Worm (Caenorhabditis elegans) whole organism, L1 larva: ENCODE data around the gene cpr-1.

Experiments used
- Y116A8C.19 ChIP-seq: sonication (generic microtip); optimal IDR thresholded peaks from 2 replicates; lab custom pipeline; 2016; ENCODE audit warnings: missing compliant biosample characterization, missing genetic modification characterization, borderline replicate concordance
- ama-1 ChIP-seq: fragments of 150-350 bp; optimal IDR thresholded peaks from 2 replicates; lab custom pipeline; 2014
- blmp-1 ChIP-seq: fragments of 150-350 bp; optimal IDR thresholded peaks from 2 replicates; lab custom pipeline; 2014; ENCODE audit warnings: missing biosample characterization, missing genetic modification characterization
- ceh-63 ChIP-seq: fragments of 200-800 bp; sonication (Bioruptor generic); optimal IDR thresholded peaks from 2 replicates; lab custom pipeline; 2018; ENCODE audit warnings: mild to moderate bottlenecking, missing genetic modification characterization, missing compliant biosample characterization
- ceh-82 ChIP-seq, 3 experiments: fragments of 150-350 bp in 1 of 3; sonication (generic microtip) in 2 of 3; optimal IDR thresholded peaks; 2 replicates each; lab custom pipeline; 2014 to 2017; ENCODE audit warnings: missing biosample characterization in 3 of 3, missing genetic modification characterization in 3 of 3
- ceh-90 ChIP-seq: sonication (generic microtip); optimal IDR thresholded peaks from 2 replicates; lab custom pipeline; 2016; ENCODE audit warnings: missing genetic modification characterization, missing compliant biosample characterization
- dpl-1 ChIP-seq, 3 experiments: fragments of 150-350 bp in 2 of 3; sonication (generic microtip) in 1 of 3; optimal IDR thresholded peaks; 2 replicates each; lab custom pipeline; 2014 to 2017; ENCODE audit warnings: missing biosample characterization in 3 of 3, missing genetic modification characterization in 3 of 3, missing genetic modification reagents in 3 of 3
- efl-1 ChIP-seq, 4 experiments: fragments of 150-350 bp; optimal IDR thresholded peaks in 3 of 4; peaks in 1 of 4; 1 replicate in 1 of 4; 2 replicates in 3 of 4; lab custom pipeline; 2014; ENCODE audit warnings: missing biosample characterization in 2 of 4, missing genetic modification characterization in 2 of 4, missing genetic modification reagents in 2 of 4
- egl-13 ChIP-seq: sonication (generic microtip); optimal IDR thresholded peaks from 2 replicates; lab custom pipeline; 2016; ENCODE audit warnings: missing genotype, missing genetic modification reagents, missing genetic modification characterization, missing compliant biosample characterization
- elt-3 ChIP-seq, 6 experiments: fragments of 150-350 bp in 1 of 6; sonication (generic microtip); optimal IDR thresholded peaks; 2 replicates each; lab custom pipeline; 2017 to 2018; ENCODE audit warnings: missing biosample characterization in 6 of 6, missing genetic modification characterization in 6 of 6, inconsistent platforms in 1 of 6
- ets-5 ChIP-seq: fragments of 200-800 bp; sonication (Bioruptor generic); IDR thresholded peaks from 2 replicates; pipeline ENCODE4 v1.3.6; 2022; ENCODE audit warnings: missing genetic modification characterization, missing compliant biosample characterization
- fkh-10 ChIP-seq: sonication (generic microtip); optimal IDR thresholded peaks from 2 replicates; lab custom pipeline; 2017; ENCODE audit warnings: missing biosample characterization, missing genetic modification reagents, missing genetic modification characterization
- fkh-4 ChIP-seq: sonication (generic microtip); optimal IDR thresholded peaks from 2 replicates; lab custom pipeline; 2016; ENCODE audit warnings: missing compliant biosample characterization, missing genetic modification characterization, borderline replicate concordance
- fkh-8 ChIP-seq: sonication (generic microtip); optimal IDR thresholded peaks from 2 replicates; lab custom pipeline; 2016; ENCODE audit warnings: mild to moderate bottlenecking, missing genetic modification characterization, missing compliant biosample characterization
- grh-1 ChIP-seq: fragments of 200-800 bp; sonication (Bioruptor generic); IDR thresholded peaks from 2 replicates; pipeline ENCODE4 v1.3.6; 2022; ENCODE audit warnings: missing genetic modification reagents, missing genetic modification characterization, missing compliant biosample characterization
- hlh-17 ChIP-seq: fragments of 200-800 bp; sonication (Bioruptor generic); optimal IDR thresholded peaks from 2 replicates; lab custom pipeline; 2018; ENCODE audit warnings: missing genetic modification characterization, mild to moderate bottlenecking, missing compliant biosample characterization, moderate library complexity, borderline replicate concordance
- irx-1 ChIP-seq: sonication (generic microtip); optimal IDR thresholded peaks from 2 replicates; lab custom pipeline; 2016; ENCODE audit warnings: missing genetic modification characterization, missing compliant biosample characterization
- lin-14 ChIP-seq: fragments of 200-800 bp; sonication (Bioruptor generic); optimal IDR thresholded peaks from 2 replicates; lab custom pipeline; 2018; ENCODE audit warnings: mild to moderate bottlenecking, missing genetic modification characterization, moderate library complexity, missing compliant biosample characterization
- lin-15B ChIP-seq: fragments of 150-350 bp; sonication (generic microtip); optimal IDR thresholded peaks from 3 replicates; lab custom pipeline; 2014; ENCODE audit warnings: missing biosample characterization, missing genetic modification characterization
- lin-35 ChIP-seq, 2 experiments: fragments of 150-350 bp; optimal IDR thresholded peaks; 2 replicates each; lab custom pipeline; 2014; ENCODE audit warnings: missing biosample characterization in 2 of 2, missing genetic modification characterization in 2 of 2, missing genetic modification reagents in 2 of 2
- lin-39 ChIP-seq: fragments of 150-350 bp; optimal IDR thresholded peaks from 2 replicates; lab custom pipeline; 2014; ENCODE audit warnings: missing biosample characterization, missing genetic modification reagents, missing genetic modification characterization
- lir-3 ChIP-seq: sonication (generic microtip); optimal IDR thresholded peaks from 2 replicates; lab custom pipeline; 2016; ENCODE audit warnings: mild to moderate bottlenecking, missing genetic modification characterization, moderate library complexity, missing compliant biosample characterization; ENCODE audit not compliant: poor library complexity
- lsy-2 ChIP-seq, 2 experiments: fragments of 150-350 bp; optimal IDR thresholded peaks; 2 replicates each; lab custom pipeline; 2014; ENCODE audit warnings: missing biosample characterization in 2 of 2, missing genetic modification characterization in 2 of 2
- mab-9 ChIP-seq: fragments of 200-800 bp; sonication (Bioruptor generic); IDR thresholded peaks from 2 replicates; pipeline ENCODE4 v1.3.6; 2022; ENCODE audit warnings: missing genetic modification reagents, missing genetic modification characterization, missing compliant biosample characterization
- mdl-1 ChIP-seq, 2 experiments: fragments of 150-350 bp; optimal IDR thresholded peaks; 2 replicates each; lab custom pipeline; 2014 to 2017; ENCODE audit warnings: missing biosample characterization in 2 of 2, missing genetic modification characterization in 2 of 2, inconsistent platforms in 1 of 2
- mef-2 ChIP-seq: fragments of 150-350 bp; optimal IDR thresholded peaks from 2 replicates; lab custom pipeline; 2014; ENCODE audit warnings: missing biosample characterization, missing genetic modification characterization
- mep-1 ChIP-seq: fragments of 150-350 bp; optimal IDR thresholded peaks from 2 replicates; lab custom pipeline; 2014; ENCODE audit warnings: missing biosample characterization, missing genetic modification characterization
- nhr-11 ChIP-seq: fragments of 150-350 bp; optimal IDR thresholded peaks from 2 replicates; lab custom pipeline; 2014; ENCODE audit warnings: missing biosample characterization, missing genetic modification characterization
- nhr-237 ChIP-seq: fragments of 150-350 bp; optimal IDR thresholded peaks from 2 replicates; lab custom pipeline; 2014; ENCODE audit warnings: missing biosample characterization, missing genetic modification characterization
- nhr-71 ChIP-seq: sonication (generic microtip); optimal IDR thresholded peaks from 2 replicates; lab custom pipeline; 2016; ENCODE audit warnings: mild to moderate bottlenecking, missing genetic modification characterization, moderate library complexity, missing compliant biosample characterization
- pax-3 ChIP-seq: fragments of 200-800 bp; sonication (Bioruptor generic); optimal IDR thresholded peaks from 2 replicates; lab custom pipeline; 2018; ENCODE audit warnings: mild to moderate bottlenecking, missing genetic modification characterization, moderate library complexity, missing compliant biosample characterization
- pqm-1 ChIP-seq: sonication (generic microtip); optimal IDR thresholded peaks from 3 replicates; lab custom pipeline; 2017; ENCODE audit warnings: missing biosample characterization, missing genetic modification characterization
- rnt-1 ChIP-seq: sonication (generic microtip); optimal IDR thresholded peaks from 2 replicates; lab custom pipeline; 2016; ENCODE audit warnings: mild to moderate bottlenecking, missing genetic modification characterization, moderate library complexity, missing compliant biosample characterization
- skn-1 ChIP-seq: fragments of 150-350 bp; optimal IDR thresholded peaks from 2 replicates; lab custom pipeline; 2014; ENCODE audit warnings: missing biosample characterization, missing genetic modification characterization
- snu-23 ChIP-seq: sonication (generic microtip); optimal IDR thresholded peaks from 2 replicates; lab custom pipeline; 2016; ENCODE audit warnings: missing genetic modification characterization, missing compliant biosample characterization
- sptf-1 ChIP-seq: fragments of 150-350 bp; optimal IDR thresholded peaks from 2 replicates; lab custom pipeline; 2014; ENCODE audit warnings: missing biosample characterization, missing genetic modification characterization
- swsn-7 ChIP-seq: sonication (generic microtip); optimal IDR thresholded peaks from 2 replicates; lab custom pipeline; 2016; ENCODE audit warnings: missing genetic modification characterization, missing compliant biosample characterization
- unc-62 ChIP-seq: fragments of 150-350 bp; optimal IDR thresholded peaks from 2 replicates; lab custom pipeline; 2014; ENCODE audit warnings: missing biosample characterization, missing genetic modification reagents, missing genetic modification characterization
- unc-86 ChIP-seq: sonication (generic microtip); optimal IDR thresholded peaks from 2 replicates; lab custom pipeline; 2016; ENCODE audit warnings: missing genetic modification characterization, missing compliant biosample characterization
- unc-98 ChIP-seq: fragments of 200-800 bp; sonication (Bioruptor generic); IDR thresholded peaks from 2 replicates; pipeline ENCODE4 v1.3.6; 2022; ENCODE audit warnings: missing genetic modification characterization, missing compliant biosample characterization
- xbp-1 ChIP-seq: sonication (generic microtip); optimal IDR thresholded peaks from 2 replicates; lab custom pipeline; 2016; ENCODE audit warnings: missing genetic modification characterization, missing compliant biosample characterization
- ztf-11 ChIP-seq, 2 experiments: sonication (generic microtip); optimal IDR thresholded peaks; 2 replicates each; lab custom pipeline; 2016 to 2017; ENCODE audit warnings: missing genetic modification characterization in 2 of 2, missing biosample characterization in 1 of 2, missing compliant biosample characterization in 1 of 2

The cpr-1 gene

ce11 chrV:12024273-12024672 is 48.9 kb downstream of the cpr-1 start (continued):
- TF ChIP-seq lin-15B (tag; lab: Kevin White, UChicago) (no peak), hlh-17 (GFP tag; lab: Kevin White, UChicago) (no peak), grh-1 (GFP tag; lab: Robert Waterston, UW) (no peak), lin-39 (no peak), fkh-10 (GFP tag; lab: Kevin White, UChicago) (peak; percentile 71), mab-9 (GFP tag; lab: Robert Waterston, UW) (no peak), elt-3 (tag; optimal IDR thresholded peaks at IDR 0.05; lab: Kevin White, UChicago) (no peak), dpl-1 (GFP tag; optimal IDR thresholded peaks at IDR 0.05; lab: Kevin White, UChicago) (no peak), ama-1 (lab: Kevin White, UChicago) (no peak), unc-62 (no peak), ceh-90 (tag; lab: Kevin White, UChicago) (no peak), xbp-1 (peak; percentile 17), nhr-11 (tag; lab: Kevin White, UChicago) (no peak), pax-3 (tag; lab: Kevin White, UChicago) (no peak), lin-14 (GFP tag; lab: Kevin White, UChicago) (peak; percentile 88), mdl-1 (tag; optimal IDR thresholded peaks at IDR 0.05; lab: Kevin White, UChicago) (peak in 1 of 2 experiments; percentile 8), unc-86 (peak; percentile 67), fkh-8 (tag; lab: Kevin White, UChicago) (peak; percentile 70), pqm-1 (tag; lab: Kevin White, UChicago) (no peak), skn-1 (tag; lab: Kevin White, UChicago) (no peak), unc-98 (GFP tag; lab: Robert Waterston, UW) (no peak), ztf-11 (tag; optimal IDR thresholded peaks at IDR 0.05; lab: Kevin White, UChicago) (no peak), Y116A8C.19 (tag; lab: Kevin White, UChicago) (no peak), egl-13 (tag; lab: Kevin White, UChicago) (peak; percentile 84), ceh-63 (GFP tag; lab: Kevin White, UChicago) (peak; percentile 82), sptf-1 (tag; lab: Kevin White, UChicago) (no peak), lir-3 (tag; lab: Kevin White, UChicago) (no peak), swsn-7 (peak; percentile 33), nhr-237 (tag; lab: Kevin White, UChicago) (no peak), mef-2 (tag; lab: Kevin White, UChicago) (no peak)

- TF ChIP-seq swsn-7 (peak; percentile 10), efl-1 (optimal IDR thresholded peaks at IDR 0.05; lab: Kevin White, UChicago) (no peak), efl-1 (GFP tag; optimal IDR thresholded peaks at IDR 0.05 in 1 of 2; lab: Kevin White, UChicago) (peak in 1 of 2 experiments; percentile 77), fkh-8 (tag; lab: Kevin White, UChicago) (peak; percentile 64), egl-13 (tag; lab: Kevin White, UChicago) (peak; percentile 10), lin-14 (GFP tag; lab: Kevin White, UChicago) (peak; percentile 87), skn-1 (tag; lab: Kevin White, UChicago) (peak; percentile 2), mep-1 (tag; lab: Kevin White, UChicago) (peak; percentile 45), fkh-10 (GFP tag; lab: Kevin White, UChicago) (peak; percentile 85), blmp-1 (tag; lab: Kevin White, UChicago) (no peak), snu-23 (GFP tag; lab: Kevin White, UChicago) (peak; percentile 1), lsy-2 (tag; optimal IDR thresholded peaks at IDR 0.05; lab: Kevin White, UChicago) (peak in 1 of 2 experiments; percentile 33), dpl-1 (GFP tag; optimal IDR thresholded peaks at IDR 0.05; lab: Kevin White, UChicago) (peak in 1 of 3 experiments; percentile 6), ets-5 (GFP tag; lab: Robert Waterston, UW) (no peak), lin-35 (GFP tag; optimal IDR thresholded peaks at IDR 0.05; lab: Kevin White, UChicago) (no peak), fkh-4 (tag; lab: Kevin White, UChicago) (no peak), ceh-82 (tag; optimal IDR thresholded peaks at IDR 0.05; lab: Kevin White, UChicago) (peak in 1 of 3 experiments; percentile 36), pax-3 (tag; lab: Kevin White, UChicago) (peak; percentile 15), irx-1 (tag; lab: Kevin White, UChicago) (no peak), nhr-71 (tag; lab: Kevin White, UChicago) (peak; percentile 46), rnt-1 (peak; percentile 15)
Observed at ce11 chrV:12025683-12026082, 50.3 kb downstream of the cpr-1 start.
